In the genomic region with DNA sequence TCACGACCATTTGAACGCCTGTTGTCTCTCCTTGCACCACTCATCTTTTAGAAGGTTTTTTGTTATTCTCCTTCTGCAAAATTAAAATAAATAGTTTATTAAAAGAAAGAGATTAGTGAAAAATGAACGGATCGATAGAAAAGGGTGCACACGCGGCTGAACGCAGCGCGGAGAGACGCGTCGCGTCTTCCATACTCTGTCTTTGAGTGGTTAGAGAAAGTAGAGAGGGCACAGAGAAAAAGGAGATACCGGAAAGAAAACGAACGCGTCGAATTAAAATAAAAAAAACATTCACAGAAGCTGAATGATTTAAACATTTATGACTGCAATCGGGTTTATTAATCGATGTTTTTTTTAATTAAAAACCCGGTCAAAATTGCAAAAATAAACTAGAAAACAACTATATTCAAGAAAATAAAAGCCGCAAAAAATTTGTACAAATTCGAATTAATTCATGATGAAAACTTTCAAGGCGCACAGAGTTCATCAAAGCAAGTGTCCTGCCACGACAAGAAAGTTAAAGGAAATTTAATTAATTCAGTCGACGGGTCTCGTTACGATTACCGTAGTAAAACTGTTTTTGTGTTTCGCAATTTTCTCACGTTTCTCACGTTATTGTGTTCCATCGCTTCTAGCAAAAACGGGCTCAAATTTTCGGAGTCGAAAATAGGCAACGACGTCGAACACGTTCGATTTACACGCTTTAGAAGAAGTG, we compare ENCODE assay signal across 5 worm cellular contexts.
TF ChIP-seq lines count a peak whose summit lies in the region.

A gene (minus strand): TSS at position 75 of the 715 bp plus-strand sequence.
A gene (plus strand): TSS at position 551 of the 715 bp plus-strand sequence.

TF ChIP-seq in whole organism, L1 larva, 84 proteins besides CTCF, POLR2A, EP300 and RAD21:
- no peak for TF ChIP-seq dpl-1 (GFP tag; optimal IDR thresholded peaks at IDR 0.05; lab: Kevin White, UChicago)
- TF ChIP-seq ztf-4 (tag; optimal IDR thresholded peaks at IDR 0.05; lab: Kevin White, UChicago) = no peak
- peak; percentile 70 for TF ChIP-seq blmp-1 (tag; optimal IDR thresholded peaks at IDR 0.05; lab: Kevin White, UChicago)
- peak; percentile 56 for TF ChIP-seq mep-1 (tag; optimal IDR thresholded peaks at IDR 0.05; lab: Kevin White, UChicago)
- TF ChIP-seq lin-14 (GFP tag; optimal IDR thresholded peaks at IDR 0.05; lab: Kevin White, UChicago) = peak; percentile 56
- no peak for TF ChIP-seq ces-1 (GFP tag; optimal IDR thresholded peaks at IDR 0.05; lab: Kevin White, UChicago)

TF ChIP-seq in whole organism, L3 larva, 47 proteins besides CTCF, POLR2A, EP300 and RAD21:
- TF ChIP-seq hmg-11 (tag; optimal IDR thresholded peaks at IDR 0.05; lab: Kevin White, UChicago) (peak; percentile 1), nfya-1 (tag; optimal IDR thresholded peaks at IDR 0.05; lab: Kevin White, UChicago; ENCODE audit: insufficient read depth) (peak; percentile 84), snpc-4 (tag; optimal IDR thresholded peaks at IDR 0.05; lab: Kevin White, UChicago) (peak; percentile 36), aly-2 (tag; optimal IDR thresholded peaks at IDR 0.05; lab: Kevin White, UChicago) (no peak)

TF ChIP-seq in whole organism, early embryonic, 17 proteins besides CTCF, POLR2A, EP300 and RAD21:
- no peak for TF ChIP-seq flt-1 (GFP tag; IDR thresholded peaks at IDR 0.05; lab: Robert Waterston, UW)
- TF ChIP-seq ets-7 (tag; optimal IDR thresholded peaks at IDR 0.05; lab: Kevin White, UChicago) = no peak
- TF ChIP-seq ceh-36 (tag; optimal IDR thresholded peaks at IDR 0.05; lab: Kevin White, UChicago) = no peak
- TF ChIP-seq tra-4 (tag; optimal IDR thresholded peaks at IDR 0.05; lab: Kevin White, UChicago) = no peak
- no peak for TF ChIP-seq scrt-1 (GFP tag; IDR thresholded peaks at IDR 0.05; lab: Robert Waterston, UW)
- TF ChIP-seq tbx-11 (GFP tag; IDR thresholded peaks at IDR 0.05; lab: Robert Waterston, UW) = no peak
- no peak for TF ChIP-seq B0310.2 (tag; optimal IDR thresholded peaks at IDR 0.05; lab: Kevin White, UChicago)
- peak; percentile 2 for TF ChIP-seq F13C5.2 (tag; optimal IDR thresholded peaks at IDR 0.05; lab: Kevin White, UChicago)
- no peak for TF ChIP-seq aly-1 (tag; optimal IDR thresholded peaks at IDR 0.05; lab: Kevin White, UChicago)
- peak; percentile 49 for TF ChIP-seq hmg-4 (GFP tag; optimal IDR thresholded peaks at IDR 0.05; lab: Kevin White, UChicago)
- no peak for TF ChIP-seq pes-1 (GFP tag; IDR thresholded peaks at IDR 0.05; lab: Robert Waterston, UW)
- no peak for TF ChIP-seq ama-1 (optimal IDR thresholded peaks at IDR 0.05; lab: Kevin White, UChicago)
- TF ChIP-seq sea-1 (GFP tag; conservative IDR thresholded peaks at IDR 0.05; lab: Robert Waterston, UW) = no peak
TF ChIP-seq in whole organism, early embryonic: peak in this region for 2.

TF ChIP-seq in whole organism, midembryonic, 9 proteins besides CTCF, POLR2A, EP300 and RAD21:
- TF ChIP-seq med-1 (GFP tag; optimal IDR thresholded peaks at IDR 0.05; lab: Kevin White, UChicago; ENCODE audit: insufficient read depth) (no peak), ref-1 (GFP tag; conservative IDR thresholded peaks at IDR 0.05; lab: Robert Waterston, UW) (no peak), tab-1 (GFP tag; IDR thresholded peaks at IDR 0.05; lab: Robert Waterston, UW) (no peak), flt-1 (GFP tag; IDR thresholded peaks at IDR 0.05; lab: Robert Waterston, UW) (peak; percentile 64; the same call in 1 of the 2 replicates)

TF ChIP-seq in whole organism, young adult, 124 proteins besides CTCF, POLR2A, EP300 and RAD21:
- TF ChIP-seq madf-8 (GFP tag; conservative IDR thresholded peaks at IDR 0.05; lab: Robert Waterston, UW) (peak; percentile 60), ZK185.1 (tag; optimal IDR thresholded peaks at IDR 0.05; lab: Kevin White, UChicago; ENCODE audit: poor library complexity, severe bottlenecking) (no peak), hmg-20 (GFP tag; IDR thresholded peaks at IDR 0.05; lab: Robert Waterston, UW) (no peak), efl-1 (GFP tag; optimal IDR thresholded peaks at IDR 0.05; lab: Kevin White, UChicago) (peak; percentile 37), hmg-1.2 (GFP tag; IDR thresholded peaks at IDR 0.05; lab: Robert Waterston, UW) (peak; percentile 17; the same call in 1 of the 2 replicates), D2030.7 (GFP tag; IDR thresholded peaks at IDR 0.05; lab: Robert Waterston, UW) (peak; percentile 33; the same call in 1 of the 2 replicates), tbx-9 (tag; optimal IDR thresholded peaks at IDR 0.05; lab: Kevin White, UChicago; ENCODE audit: borderline replicate concordance) (no peak), lsy-27 (tag; optimal IDR thresholded peaks at IDR 0.05; lab: Kevin White, UChicago; ENCODE audit: borderline replicate concordance, insufficient read depth) (no peak), xnd-1 (tag; optimal IDR thresholded peaks at IDR 0.05; lab: Kevin White, UChicago) (peak; percentile 74), F33H1.4 (GFP tag; IDR thresholded peaks at IDR 0.05; lab: Robert Waterston, UW) (peak; percentile 89), cebp-1 (GFP tag; IDR thresholded peaks at IDR 0.05; lab: Robert Waterston, UW) (no peak), cebp-1 (tag; optimal IDR thresholded peaks at IDR 0.05; lab: Kevin White, UChicago) (peak; percentile 32), rpc-1 (optimal IDR thresholded peaks at IDR 0.05; lab: Kevin White, UChicago) (no peak), rpc-1 (tag; optimal IDR thresholded peaks at IDR 0.05; lab: Kevin White, UChicago) (no peak), him-1 (tag; optimal IDR thresholded peaks at IDR 0.05; lab: Kevin White, UChicago) (peak; percentile 33), unc-62 (GFP tag; optimal IDR thresholded peaks at IDR 0.05; lab: Kevin White, UChicago) (no peak), F49E8.2 (tag; optimal IDR thresholded peaks at IDR 0.05; lab: Kevin White, UChicago; ENCODE audit: insufficient read depth) (peak; percentile 45), ceh-91 (GFP tag; IDR thresholded peaks at IDR 0.05; lab: Robert Waterston, UW) (peak; percentile 49), ceh-40 (GFP tag; IDR thresholded peaks at IDR 0.05; lab: Robert Waterston, UW) (no peak), lsl-1 (GFP tag; optimal IDR thresholded peaks at IDR 0.05; lab: Kevin White, UChicago) (peak; percentile 88), Y79H2A.3 (GFP tag; conservative IDR thresholded peaks at IDR 0.05; lab: Robert Waterston, UW) (no peak), madf-6 (GFP tag; IDR thresholded peaks at IDR 0.05; lab: Robert Waterston, UW) (peak; percentile 87)
